Worm (Caenorhabditis elegans) whole organism, L4 larva: Measurements from ENCODE around the gene tag-293.

Source experiments
- F44E2.7 ChIP-seq: fragments of 200-800 bp; sonication (Bioruptor generic); IDR thresholded peaks from 2 replicates; pipeline ENCODE4 v2.1.2; 2022; ENCODE audit warnings: missing genetic modification characterization, missing compliant biosample characterization
- T20F7.1 ChIP-seq: fragments of 200-800 bp; sonication (Bioruptor generic); optimal IDR thresholded peaks from 2 replicates; lab custom pipeline; 2018; ENCODE audit warnings: mild to moderate bottlenecking, missing genetic modification characterization, missing compliant biosample characterization
- T26A8.4 ChIP-seq: fragments of 200-800 bp; sonication (Bioruptor generic); IDR thresholded peaks from 2 replicates; pipeline ENCODE4 v1.3.6; 2022; ENCODE audit warnings: missing genetic modification characterization, missing compliant biosample characterization
- Y105C5A.15 ChIP-seq: fragments of 200-800 bp; sonication (Bioruptor generic); IDR thresholded peaks from 2 replicates; pipeline ENCODE4 v1.3.6; 2022; ENCODE audit warnings: missing genetic modification characterization, missing compliant biosample characterization
- attf-4 ChIP-seq: sonication (generic microtip); optimal IDR thresholded peaks from 3 replicates; lab custom pipeline; 2017; ENCODE audit warnings: missing biosample characterization, missing genetic modification characterization
- ceh-32 ChIP-seq: sonication (generic microtip); optimal IDR thresholded peaks from 2 replicates; lab custom pipeline; 2016; ENCODE audit warnings: mild to moderate bottlenecking, missing genetic modification characterization, missing compliant biosample characterization; ENCODE audit not compliant: poor library complexity
- ceh-44 ChIP-seq: fragments of 200-800 bp; sonication (Bioruptor generic); IDR thresholded peaks from 2 replicates; pipeline ENCODE4 v1.3.6; 2022; ENCODE audit warnings: missing genetic modification reagents, missing genetic modification characterization, missing compliant biosample characterization
- ceh-82 ChIP-seq: sonication (generic microtip); optimal IDR thresholded peaks from 2 replicates; lab custom pipeline; 2017; ENCODE audit warnings: missing biosample characterization, missing genetic modification characterization
- daf-16 ChIP-seq, 3 experiments: sonication (generic microtip); optimal IDR thresholded peaks; 2 replicates each; lab custom pipeline; 2016 to 2017; ENCODE audit warnings: missing genetic modification characterization in 3 of 3, missing genetic modification reagents in 3 of 3, mild to moderate bottlenecking in 2 of 3, missing compliant biosample characterization in 2 of 3, missing biosample characterization in 1 of 3, moderate library complexity in 1 of 3
- dmd-9 ChIP-seq: fragments of 200-800 bp; sonication (Bioruptor generic); IDR thresholded peaks from 2 replicates; pipeline ENCODE4 v1.3.6; 2022; ENCODE audit warnings: missing genetic modification reagents, missing genetic modification characterization, missing compliant biosample characterization
- duxl-1 ChIP-seq: sonication (generic microtip); optimal IDR thresholded peaks from 2 replicates; lab custom pipeline; 2016; ENCODE audit warnings: mild to moderate bottlenecking, missing genetic modification characterization, moderate library complexity, missing compliant biosample characterization; ENCODE audit not compliant: poor library complexity
- gei-8 ChIP-seq: fragments of 200-800 bp; sonication (Bioruptor generic); optimal IDR thresholded peaks from 2 replicates; lab custom pipeline; 2018; ENCODE audit warnings: mild to moderate bottlenecking, missing genetic modification characterization, missing compliant biosample characterization
- hif-1 ChIP-seq, 2 experiments: sonication (generic microtip); optimal IDR thresholded peaks; 2 replicates each; lab custom pipeline; 2016 to 2017; ENCODE audit warnings: missing compliant biosample characterization in 2 of 2, missing genetic modification characterization in 2 of 2, missing genetic modification reagents in 2 of 2, missing genotype in 2 of 2, mild to moderate bottlenecking in 1 of 2
- hlh-11 ChIP-seq: fragments of 200-800 bp; sonication (Bioruptor generic); optimal IDR thresholded peaks from 2 replicates; lab custom pipeline; 2018; ENCODE audit warnings: mild to moderate bottlenecking, missing genetic modification characterization, missing compliant biosample characterization
- hmg-1.1 ChIP-seq: fragments of 200-800 bp; sonication (Bioruptor generic); IDR thresholded peaks from 2 replicates; pipeline ENCODE4 v1.3.6; 2022; ENCODE audit warnings: missing genetic modification reagents, missing genetic modification characterization, missing compliant biosample characterization
- jun-1 ChIP-seq: fragments of 150-350 bp; optimal IDR thresholded peaks from 2 replicates; lab custom pipeline; 2014; ENCODE audit warnings: missing biosample characterization, missing genetic modification reagents, missing genetic modification characterization
- lin-29 ChIP-seq: fragments of 200-800 bp; sonication (Bioruptor generic); IDR thresholded peaks from 2 replicates; pipeline ENCODE4 v1.3.6; 2022; ENCODE audit warnings: missing genetic modification reagents, missing genetic modification characterization, missing compliant biosample characterization
- lin-38 ChIP-seq: fragments of 200-800 bp; sonication (Bioruptor generic); IDR thresholded peaks from 2 replicates; pipeline ENCODE4 v1.3.6; 2022; ENCODE audit warnings: missing genetic modification reagents, missing genetic modification characterization, missing compliant biosample characterization
- madf-9 ChIP-seq: fragments of 200-800 bp; sonication (Bioruptor generic); conservative IDR thresholded peaks from 2 replicates; pipeline ENCODE4 v1.3.6; 2022; ENCODE audit warnings: missing genetic modification reagents, missing genetic modification characterization, missing compliant biosample characterization
- mdl-1 ChIP-seq, 2 experiments: fragments of 150-350 bp in 1 of 2; sonication (generic microtip) in 1 of 2; optimal IDR thresholded peaks; 2 replicates each; lab custom pipeline; 2014 to 2017; ENCODE audit warnings: missing biosample characterization in 2 of 2, missing genetic modification characterization in 2 of 2
- mxl-2 ChIP-seq: fragments of 200-800 bp; sonication (Bioruptor generic); conservative IDR thresholded peaks from 2 replicates; pipeline ENCODE4 v1.3.6; 2022; ENCODE audit warnings: missing genetic modification reagents, missing genetic modification characterization, missing compliant biosample characterization
- mxl-3 ChIP-seq: fragments of 200-800 bp; sonication (Bioruptor generic); optimal IDR thresholded peaks from 2 replicates; lab custom pipeline; 2018; ENCODE audit warnings: mild to moderate bottlenecking, missing genetic modification characterization, missing compliant biosample characterization
- nhr-10 ChIP-seq: fragments of 150-350 bp; optimal IDR thresholded peaks from 2 replicates; lab custom pipeline; 2014; ENCODE audit warnings: missing biosample characterization, missing genetic modification characterization
- nhr-237 ChIP-seq: sonication (generic microtip); optimal IDR thresholded peaks from 2 replicates; lab custom pipeline; 2017; ENCODE audit warnings: missing biosample characterization, missing genetic modification characterization
- nhr-42 ChIP-seq: fragments of 200-800 bp; sonication (Bioruptor generic); IDR thresholded peaks from 2 replicates; pipeline ENCODE4 v1.3.6; 2022; ENCODE audit warnings: missing genetic modification characterization, missing compliant biosample characterization
- nhr-48 ChIP-seq: sonication (generic microtip); optimal IDR thresholded peaks from 2 replicates; lab custom pipeline; 2016; ENCODE audit warnings: mild to moderate bottlenecking, missing genetic modification characterization, missing compliant biosample characterization
- nhr-77 ChIP-seq: fragments of 150-350 bp; optimal IDR thresholded peaks from 2 replicates; lab custom pipeline; 2014; ENCODE audit warnings: missing biosample characterization, missing genetic modification characterization
- pha-4 ChIP-seq, 2 experiments: fragments of 150-350 bp in 1 of 2; fragments of 200-800 bp in 1 of 2; sonication (Bioruptor generic) in 1 of 2; IDR thresholded peaks in 1 of 2; optimal IDR thresholded peaks in 1 of 2; 2 replicates each; pipeline versions ENCODE4 v1.3.6 to Lab custom; 2014 to 2022; ENCODE audit warnings: missing genetic modification characterization in 2 of 2, missing genetic modification reagents in 2 of 2, missing biosample characterization in 1 of 2, missing compliant biosample characterization in 1 of 2
- sdz-12 ChIP-seq: fragments of 200-800 bp; sonication (Bioruptor generic); optimal IDR thresholded peaks from 2 replicates; lab custom pipeline; 2018; ENCODE audit warnings: mild to moderate bottlenecking, missing genetic modification characterization, missing compliant biosample characterization
- snpc-4 ChIP-seq: fragments of 150-350 bp; optimal IDR thresholded peaks from 2 replicates; lab custom pipeline; 2014; ENCODE audit warnings: missing biosample characterization, missing genetic modification characterization
- spr-1 ChIP-seq: sonication (generic microtip); optimal IDR thresholded peaks from 2 replicates; lab custom pipeline; 2016; ENCODE audit warnings: mild to moderate bottlenecking, missing genetic modification characterization, missing compliant biosample characterization
- spr-3 ChIP-seq: fragments of 200-800 bp; sonication (Bioruptor generic); optimal IDR thresholded peaks from 2 replicates; lab custom pipeline; 2018; ENCODE audit warnings: mild to moderate bottlenecking, missing genetic modification characterization, missing compliant biosample characterization
- tra-1 ChIP-seq: fragments of 200-800 bp; sonication (Bioruptor generic); IDR thresholded peaks from 2 replicates; pipeline ENCODE4 v1.3.6; 2022; ENCODE audit warnings: missing genetic modification reagents, missing genetic modification characterization, missing compliant biosample characterization
- unc-39 ChIP-seq: sonication (generic microtip); optimal IDR thresholded peaks from 2 replicates; lab custom pipeline; 2017; ENCODE audit warnings: missing biosample characterization, missing genetic modification characterization
- unc-62 ChIP-seq, 3 experiments: fragments of 150-350 bp in 1 of 3; sonication (generic microtip); optimal IDR thresholded peaks in 2 of 3; peaks in 1 of 3; 1 replicate in 1 of 3; 2 replicates in 2 of 3; lab custom pipeline; 2014 to 2017; ENCODE audit warnings: missing biosample characterization in 3 of 3, missing genetic modification characterization in 3 of 3, missing genetic modification reagents in 3 of 3, missing genotype in 1 of 3
- zag-1 ChIP-seq: fragments of 150-350 bp; optimal IDR thresholded peaks from 2 replicates; lab custom pipeline; 2014; ENCODE audit warnings: missing biosample characterization, missing genetic modification characterization
- zfp-2 ChIP-seq: sonication (generic microtip); optimal IDR thresholded peaks from 2 replicates; lab custom pipeline; 2016; ENCODE audit warnings: mild to moderate bottlenecking, missing genetic modification characterization, missing compliant biosample characterization
- zfp-3 ChIP-seq: fragments of 200-800 bp; sonication (Bioruptor generic); conservative IDR thresholded peaks from 2 replicates; pipeline ENCODE4 v1.3.6; 2022; ENCODE audit warnings: missing genetic modification reagents, missing genetic modification characterization, missing compliant biosample characterization
- ztf-11 ChIP-seq: fragments of 150-350 bp; optimal IDR thresholded peaks from 2 replicates; lab custom pipeline; 2014; ENCODE audit warnings: missing biosample characterization, missing genetic modification characterization

Gene tag-293

DNA sequence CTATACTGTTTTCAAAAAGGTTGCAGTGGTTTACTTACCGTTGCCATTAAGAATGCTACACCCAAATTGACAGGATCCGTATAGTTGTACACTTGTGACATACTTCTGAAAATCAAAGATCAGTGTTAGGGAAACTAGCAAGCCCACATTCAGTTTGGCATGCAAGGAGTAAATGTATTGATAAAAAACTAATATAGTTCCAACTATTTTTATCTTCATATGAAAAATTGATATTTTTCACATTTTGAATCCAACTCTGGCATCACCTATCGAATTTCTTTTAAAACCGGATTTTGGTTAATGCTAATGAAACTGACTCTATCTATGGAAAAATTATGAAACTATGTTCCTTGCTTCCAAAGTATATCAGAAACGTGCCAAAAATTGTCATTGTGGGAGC, 30.1 kb downstream of the tag-293 start, which contains the start of gene srx-92:
Gene srx-92 (minus strand): TSS at position 101 of the 400 bp plus-strand sequence.
- TF ChIP-seq zfp-2 (tag; lab: Kevin White, UChicago) (no peak), spr-3 (GFP tag; lab: Kevin White, UChicago) (no peak), tra-1 (GFP tag; lab: Robert Waterston, UW) (no peak)
- TF ChIP-seq, all 104 proteins: peak for 0

DNA sequence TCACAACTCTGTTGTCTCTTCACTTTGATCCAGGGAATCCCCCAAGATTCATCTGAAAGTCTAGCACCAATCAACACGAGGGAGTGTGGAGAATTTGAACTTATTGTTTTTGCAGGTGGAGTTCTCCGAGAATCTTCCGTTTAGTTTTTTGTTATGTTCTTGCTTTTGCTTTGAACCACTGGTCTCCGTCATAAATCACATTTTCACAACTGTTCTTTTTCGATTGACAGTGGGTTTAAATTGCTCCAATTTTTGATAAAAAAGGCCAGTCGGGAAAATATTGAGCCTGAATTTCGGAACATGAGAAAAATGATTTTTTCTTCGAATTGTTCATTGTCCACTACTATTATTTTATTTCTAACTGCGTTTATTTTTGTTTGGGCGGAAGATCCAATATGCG, 33.4 kb downstream of the tag-293 start, which contains the start of gene F10G2.10:
Gene F10G2.10 (plus strand): TSS at position 301 of the 400 bp plus-strand sequence.
- peak in 1 of 2 experiments; percentile 39 for TF ChIP-seq unc-62 (GFP tag; optimal IDR thresholded peaks at IDR 0.05 in 1 of 2; lab: Kevin White, UChicago)
- TF ChIP-seq unc-62 (tag; optimal IDR thresholded peaks at IDR 0.05; lab: Kevin White, UChicago), result no peak
- no peak for TF ChIP-seq mdl-1 (tag; optimal IDR thresholded peaks at IDR 0.05; lab: Kevin White, UChicago)

DNA sequence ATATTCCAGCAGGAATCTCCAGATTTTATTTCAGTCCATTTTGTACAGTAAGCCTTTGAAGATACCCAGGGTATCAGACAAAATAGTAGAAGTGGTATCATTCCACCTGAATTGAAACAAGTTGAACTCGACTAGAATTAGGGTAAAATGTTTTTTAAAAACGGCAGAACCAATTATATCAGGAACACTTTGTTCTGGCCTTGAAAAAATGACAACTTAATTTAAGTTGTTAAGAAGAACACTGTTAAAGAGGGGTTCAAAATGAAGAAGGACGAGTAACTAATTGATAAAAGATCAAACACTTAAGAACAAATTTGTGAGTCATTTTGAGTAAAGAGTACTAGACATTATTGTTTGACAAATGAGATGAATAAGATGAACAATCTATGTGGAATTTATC, 34.5 kb downstream of the tag-293 start, which contains the start of gene lmd-4:
Gene lmd-4 (minus strand): TSS at position 101 of the 400 bp plus-strand sequence.
- TF ChIP-seq T26A8.4 (GFP tag; lab: Robert Waterston, UW), result no peak
- TF ChIP-seq unc-62 (GFP tag; optimal IDR thresholded peaks at IDR 0.05 in 1 of 2; lab: Kevin White, UChicago), result no peak
- no peak for TF ChIP-seq unc-62 (tag; optimal IDR thresholded peaks at IDR 0.05; lab: Kevin White, UChicago)
- TF ChIP-seq madf-9 (GFP tag; lab: Robert Waterston, UW), result no peak
- no peak for TF ChIP-seq lin-29 (GFP tag; lab: Robert Waterston, UW)
- no peak for TF ChIP-seq mxl-3 (GFP tag; lab: Kevin White, UChicago)
- no peak for TF ChIP-seq unc-39
- no peak for TF ChIP-seq T20F7.1
- no peak for TF ChIP-seq nhr-42 (GFP tag; lab: Robert Waterston, UW)

DNA sequence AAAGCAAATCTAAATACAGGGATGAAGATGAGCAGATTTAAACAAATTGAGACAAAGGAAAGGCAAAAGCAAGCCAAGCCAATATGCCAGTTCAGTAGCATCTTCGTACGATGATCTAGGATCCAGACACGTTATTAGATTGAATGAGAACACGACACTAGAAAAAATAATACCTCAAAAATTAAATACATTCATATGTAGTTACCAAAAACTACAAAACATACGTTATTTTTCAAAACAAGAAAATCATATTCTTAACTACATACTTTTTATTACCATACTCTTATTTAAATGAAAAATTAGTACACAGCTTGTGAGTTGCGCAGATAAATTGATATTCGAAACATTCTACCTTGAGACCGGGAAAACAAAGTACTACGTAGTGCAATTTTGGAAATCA, 42.1 kb downstream of the tag-293 start, which contains the start of gene srx-6:
Gene srx-6 (minus strand): TSS at position 101 of the 400 bp plus-strand sequence.
- TF ChIP-seq jun-1 (tag; lab: Kevin White, UChicago) (no peak), attf-4 (tag; lab: Kevin White, UChicago) (no peak), nhr-48 (tag; lab: Kevin White, UChicago) (no peak), gei-8 (GFP tag; lab: Kevin White, UChicago) (no peak), ceh-82 (no peak), pha-4 (GFP tag; IDR thresholded peaks at IDR 0.05; lab: Robert Waterston, UW) (no peak), pha-4 (tag; optimal IDR thresholded peaks at IDR 0.05; lab: Kevin White, UChicago) (no peak), dmd-9 (GFP tag; lab: Robert Waterston, UW) (no peak), ceh-32 (tag; lab: Kevin White, UChicago) (no peak)

DNA sequence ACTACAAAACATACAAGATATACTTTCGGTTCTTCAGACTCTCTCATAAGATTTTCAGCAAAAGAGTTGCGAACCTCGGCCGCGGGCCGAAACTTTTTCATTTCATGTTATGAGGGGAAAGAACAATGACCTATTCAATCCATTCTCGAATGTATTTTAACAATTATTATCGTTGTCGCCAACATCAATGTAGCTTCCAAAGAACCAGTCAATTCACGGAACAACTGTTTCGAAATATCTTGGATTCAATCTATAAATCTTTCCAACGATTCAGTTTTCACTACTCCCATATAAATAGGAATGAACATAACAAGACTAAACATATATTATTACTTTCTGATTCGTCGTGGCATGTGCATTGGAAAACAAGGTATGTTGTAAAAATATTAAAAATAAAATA, 48.3 kb downstream of the tag-293 start, which contains the start of gene F07G11.1:
Gene F07G11.1 (plus strand): TSS at position 301 of the 400 bp plus-strand sequence.
- TF ChIP-seq zag-1 (tag; lab: Kevin White, UChicago) (no peak), attf-4 (tag; lab: Kevin White, UChicago) (no peak), hif-1 (tag; optimal IDR thresholded peaks at IDR 0.05; lab: Kevin White, UChicago) (no peak), hmg-1.1 (no peak), sdz-12 (GFP tag; lab: Kevin White, UChicago) (no peak), snpc-4 (tag; lab: Kevin White, UChicago) (no peak), F44E2.7 (GFP tag; lab: Robert Waterston, UW) (no peak), ceh-44 (GFP tag; lab: Robert Waterston, UW) (no peak), hlh-11 (tag; lab: Kevin White, UChicago) (no peak), daf-16 (GFP tag; optimal IDR thresholded peaks at IDR 0.05; lab: Kevin White, UChicago) (no peak), daf-16 (tag; optimal IDR thresholded peaks at IDR 0.05; lab: Kevin White, UChicago) (no peak), zfp-3 (GFP tag; lab: Robert Waterston, UW) (no peak), nhr-237 (no peak), mxl-2 (GFP tag; lab: Robert Waterston, UW) (no peak), nhr-77 (tag; lab: Kevin White, UChicago) (no peak), lin-38 (GFP tag; lab: Robert Waterston, UW) (no peak), ztf-11 (no peak), Y105C5A.15 (GFP tag; lab: Robert Waterston, UW) (no peak), spr-1 (tag; lab: Kevin White, UChicago) (no peak), nhr-10 (tag; lab: Kevin White, UChicago) (no peak), duxl-1 (tag; lab: Kevin White, UChicago) (no peak)
